Worm (Caenorhabditis elegans) whole organism, early embryonic: ENCODE measurements around the gene pgp-8.

ENCODE experiments used
- B0310.2 ChIP-seq: sonication (generic microtip); optimal IDR thresholded peaks from 2 replicates; lab custom pipeline; 2016; ENCODE audit warnings: mild to moderate bottlenecking, missing genetic modification characterization, missing compliant biosample characterization
- aly-1 ChIP-seq: sonication (generic microtip); optimal IDR thresholded peaks from 2 replicates; lab custom pipeline; 2016; ENCODE audit warnings: missing genetic modification characterization, missing compliant biosample characterization
- ama-1 ChIP-seq: fragments of 150-350 bp; optimal IDR thresholded peaks from 2 replicates; lab custom pipeline; 2014
- ceh-13 ChIP-seq: fragments of 200-800 bp; sonication (Bioruptor generic); optimal IDR thresholded peaks from 2 replicates; lab custom pipeline; 2018; ENCODE audit warnings: mild to moderate bottlenecking, missing genetic modification characterization, missing compliant biosample characterization
- ets-7 ChIP-seq: sonication (generic microtip); optimal IDR thresholded peaks from 2 replicates; lab custom pipeline; 2016; ENCODE audit warnings: missing genotype, missing genetic modification characterization, missing compliant biosample characterization
- pes-1 ChIP-seq: fragments of 200-800 bp; sonication (Bioruptor generic); IDR thresholded peaks from 2 replicates; pipeline ENCODE4 v1.3.6; 2022; ENCODE audit warnings: missing genetic modification reagents, missing genetic modification characterization, missing compliant biosample characterization
- sea-1 ChIP-seq: fragments of 200-800 bp; sonication (Bioruptor generic); conservative IDR thresholded peaks from 2 replicates; pipeline ENCODE4 v1.3.6; 2022; ENCODE audit warnings: missing genetic modification characterization, missing compliant biosample characterization
- tbx-11 ChIP-seq: fragments of 200-800 bp; sonication (Bioruptor generic); IDR thresholded peaks from 2 replicates; pipeline ENCODE4 v1.3.6; 2022; ENCODE audit warnings: missing genetic modification characterization, missing compliant biosample characterization
- tbx-37 ChIP-seq: fragments of 200-800 bp; sonication (Bioruptor generic); conservative IDR thresholded peaks from 2 replicates; pipeline ENCODE4 v1.3.6; 2022; ENCODE audit warnings: missing genetic modification reagents, missing genetic modification characterization, missing compliant biosample characterization
- tra-4 ChIP-seq: sonication (generic microtip); optimal IDR thresholded peaks from 2 replicates; lab custom pipeline; 2017; ENCODE audit warnings: missing genetic modification characterization, missing compliant biosample characterization

DNA sequence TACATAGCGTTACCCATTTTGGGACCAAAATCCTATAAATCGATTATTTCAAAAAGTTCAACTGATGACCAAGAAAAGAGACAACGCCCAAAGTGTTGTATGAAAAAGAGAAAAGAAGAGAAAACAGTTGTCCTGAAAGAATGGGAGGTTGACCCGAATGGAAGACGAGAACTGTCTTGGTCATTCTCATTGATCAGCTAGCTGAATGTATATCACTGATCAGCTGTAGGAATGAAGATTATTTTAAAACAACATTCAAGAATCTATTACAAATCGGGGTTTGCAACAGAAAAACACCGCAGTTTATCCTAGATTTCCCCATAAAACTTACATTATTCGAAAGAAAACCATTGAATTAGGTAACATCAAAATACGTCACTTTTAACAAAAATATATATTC, 26.2 kb upstream of the pgp-8 start, which contains the start of gene F47B10.5:
- no peak for TF ChIP-seq ets-7 (tag; lab: Kevin White, UChicago)
- no peak for TF ChIP-seq tbx-11
- no peak for TF ChIP-seq tra-4 (tag; lab: Kevin White, UChicago)
- no peak for TF ChIP-seq pes-1 (GFP tag; lab: Robert Waterston, UW)
- no peak for TF ChIP-seq ama-1
- no peak for TF ChIP-seq ceh-13 (GFP tag; lab: Kevin White, UChicago)
- TF ChIP-seq tbx-37: no peak
- no peak for TF ChIP-seq B0310.2 (tag; lab: Kevin White, UChicago)
- no peak for TF ChIP-seq aly-1 (tag; lab: Kevin White, UChicago)
- no peak for TF ChIP-seq sea-1
